Worm (Caenorhabditis elegans): ENCODE results near the gene srx-76.

ce11 chrV:11876657-11877056 is 15.0 kb upstream of the srx-76 start:
- TF ChIP-seq W03F9.2 (tag; optimal IDR thresholded peaks at IDR 0.05): no peak
- TF ChIP-seq dao-5 (tag; optimal IDR thresholded peaks at IDR 0.05): no peak
